Worm (Caenorhabditis elegans): ENCODE measurements around the gene fbxb-59.

Gene fbxb-59

DNA sequence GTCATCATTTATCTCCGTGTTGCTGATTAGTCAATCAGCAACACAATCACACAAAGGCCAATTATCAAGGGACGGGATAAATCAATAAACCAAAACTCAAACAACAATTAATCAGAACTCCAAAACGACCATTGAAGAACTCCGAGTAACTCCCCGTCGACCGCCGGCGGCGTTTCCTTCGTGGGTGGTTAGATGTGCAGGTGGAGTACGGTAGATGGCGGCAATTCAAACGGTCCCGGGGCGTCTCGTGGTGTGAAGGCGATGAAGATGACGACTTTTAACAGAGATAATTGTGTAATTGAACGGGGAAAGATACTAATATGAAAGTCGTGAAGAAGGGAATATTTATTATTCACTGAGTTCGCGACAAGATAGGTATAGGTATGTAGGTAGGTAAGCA is 24.4 kb downstream of the fbxb-59 start:
- TF ChIP-seq tra-1 (GFP tag; IDR thresholded peaks at IDR 0.05) = peak; percentile 98

DNA sequence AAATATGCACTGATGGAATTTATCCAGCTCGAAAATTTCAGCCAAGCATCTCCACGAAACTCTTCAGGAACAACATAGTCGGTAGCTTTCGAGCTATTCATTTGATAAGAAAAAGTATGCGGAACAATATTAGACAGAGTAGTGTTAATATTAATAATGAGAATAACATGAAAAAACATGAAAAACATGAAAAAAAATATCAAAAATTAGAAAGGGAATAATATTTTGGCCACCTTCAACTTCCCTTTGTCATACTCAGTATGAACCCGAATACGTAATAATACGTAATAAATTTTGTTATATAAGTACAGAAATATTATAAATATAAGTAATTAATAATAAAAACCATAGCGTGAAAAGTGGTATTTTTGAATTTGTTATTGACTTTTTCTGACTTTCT is 34.0 kb downstream of the fbxb-59 start, which contains the start of gene srw-39:
Gene srw-39 (minus strand): TSS at position 101 of the 400 bp plus-strand sequence.
- no peak for TF ChIP-seq F37D6.2 (tag; optimal IDR thresholded peaks at IDR 0.05)
- TF ChIP-seq lin-15B (tag; optimal IDR thresholded peaks at IDR 0.05) = no peak
- no peak for TF ChIP-seq daf-16 (GFP tag; optimal IDR thresholded peaks at IDR 0.05)
- TF ChIP-seq daf-16 (tag; optimal IDR thresholded peaks at IDR 0.05) = no peak
- no peak for TF ChIP-seq tra-1 (GFP tag; IDR thresholded peaks at IDR 0.05)
- no peak for TF ChIP-seq lin-1 (GFP tag; IDR thresholded peaks at IDR 0.05)
- TF ChIP-seq ceh-82 (tag; optimal IDR thresholded peaks at IDR 0.05) = no peak
- TF ChIP-seq F10B5.3 (tag; optimal IDR thresholded peaks at IDR 0.05) = no peak

DNA sequence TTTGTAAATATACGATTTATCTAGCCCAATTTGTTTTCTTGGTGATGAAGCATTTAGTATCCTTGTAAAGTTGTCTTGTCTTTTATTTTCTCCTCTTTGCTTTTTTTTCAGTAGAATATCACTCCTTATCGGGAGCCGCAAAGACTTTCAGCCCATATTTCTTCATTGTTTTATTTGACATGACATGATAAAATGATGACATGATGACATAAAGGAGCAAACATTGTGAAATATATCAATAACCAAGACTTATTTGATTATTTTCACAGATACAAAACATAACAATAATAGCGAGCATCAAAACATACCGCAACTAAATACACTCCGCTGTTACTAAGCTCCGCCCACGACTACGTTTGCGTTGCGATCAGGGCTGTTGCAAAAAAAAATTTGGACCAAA is 40.2 kb downstream of the fbxb-59 start:
- TF ChIP-seq dve-1 (tag; optimal IDR thresholded peaks at IDR 0.05; ENCODE audit: insufficient read depth) (peak; percentile 71), pqm-1 (tag; optimal IDR thresholded peaks at IDR 0.05) (peak; percentile 16), aha-1 (tag) (peak; percentile 57), fkh-10 (GFP tag; optimal IDR thresholded peaks at IDR 0.05) (no peak), daf-16 (GFP tag; optimal IDR thresholded peaks at IDR 0.05) (no peak), daf-16 (tag; optimal IDR thresholded peaks at IDR 0.05) (peak; percentile 85), ceh-82 (tag; optimal IDR thresholded peaks at IDR 0.05) (no peak), tra-1 (GFP tag; IDR thresholded peaks at IDR 0.05) (no peak), lir-3 (tag; optimal IDR thresholded peaks at IDR 0.05) (no peak)

DNA sequence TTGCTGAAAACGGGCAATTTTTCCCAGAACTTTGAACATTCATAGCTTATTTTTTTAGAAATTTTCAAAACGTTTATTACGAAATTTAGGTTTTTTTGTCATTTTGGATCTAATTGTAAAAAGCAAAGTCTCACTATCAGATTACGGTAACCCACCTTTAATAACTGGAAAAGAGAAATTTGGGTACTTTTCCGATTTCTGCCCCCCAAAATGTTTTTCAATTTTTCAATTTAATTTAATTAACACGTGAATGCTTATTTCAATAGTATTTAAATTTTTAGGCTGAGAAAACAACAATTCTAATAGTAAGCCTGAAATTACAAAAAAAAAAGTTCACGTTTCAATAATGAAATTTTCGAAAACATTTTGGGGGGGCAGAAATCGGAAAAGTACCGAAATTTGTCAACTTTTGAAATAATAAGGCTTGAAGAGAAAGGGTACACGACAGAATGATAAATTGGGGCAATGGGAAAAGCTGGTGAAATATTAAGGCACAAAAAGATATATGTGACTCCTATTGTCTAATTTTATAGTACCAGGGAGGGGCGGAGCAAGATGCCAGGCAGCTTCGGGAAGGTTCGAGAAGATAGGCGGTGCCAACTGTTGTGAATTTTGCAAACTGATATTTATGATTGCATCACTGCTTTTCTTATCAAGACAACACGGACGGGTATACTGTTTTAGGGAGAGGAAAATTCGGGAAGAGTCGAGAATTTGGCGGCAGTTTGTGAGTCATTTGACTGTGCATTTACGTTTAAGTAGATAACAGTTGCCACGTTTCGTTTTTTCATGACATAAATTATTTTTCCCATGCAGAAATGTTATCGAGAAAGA is 41.7 kb downstream of the fbxb-59 start, which contains the start of gene F19B2.5:
Gene F19B2.5 (minus strand): TSS at position 107 of the 834 bp plus-strand sequence.
- TF ChIP-seq nhr-77 (tag; optimal IDR thresholded peaks at IDR 0.05) (peak; percentile 49), php-3 (GFP tag; IDR thresholded peaks at IDR 0.05) (peak; percentile 97), ama-1 (optimal IDR thresholded peaks at IDR 0.05) (peak; percentile 88), fkh-10 (GFP tag; optimal IDR thresholded peaks at IDR 0.05) (no peak), ztf-7 (tag; optimal IDR thresholded peaks at IDR 0.05) (peak; percentile 25), dmd-9 (GFP tag; IDR thresholded peaks at IDR 0.05) (peak; percentile 49; the same call in 1 of the 2 replicates), T26A8.4 (GFP tag; IDR thresholded peaks at IDR 0.05) (peak; percentile 74), mes-2 (tag; optimal IDR thresholded peaks at IDR 0.05; ENCODE audit: poor library complexity, severe bottlenecking) (no peak), nhr-76 (tag; optimal IDR thresholded peaks at IDR 0.05) (no peak), zag-1 (tag; optimal IDR thresholded peaks at IDR 0.05) (no peak), nhr-42 (GFP tag; IDR thresholded peaks at IDR 0.05) (0 out of 2 replicates have a peak, but pooled peaks have one; percentile 53), rbr-2 (tag; optimal IDR thresholded peaks at IDR 0.05) (no peak), nhr-25 (tag; optimal IDR thresholded peaks at IDR 0.05; ENCODE audit: borderline replicate concordance, insufficient read depth) (no peak), dmd-8 (GFP tag; IDR thresholded peaks at IDR 0.05) (no peak), daf-16 (GFP tag; optimal IDR thresholded peaks at IDR 0.05) (peak in 1 of 2 experiments; percentile 97), daf-16 (tag; optimal IDR thresholded peaks at IDR 0.05) (peak; percentile 99), lin-38 (GFP tag; IDR thresholded peaks at IDR 0.05) (no peak; the same call in 1 of the 2 replicates), spr-3 (GFP tag; optimal IDR thresholded peaks at IDR 0.05) (no peak), Y105C5A.15 (GFP tag; IDR thresholded peaks at IDR 0.05) (no peak), aha-1 (tag) (peak; percentile 92), dmd-6 (GFP tag; IDR thresholded peaks at IDR 0.05) (peak; percentile 83), lir-3 (tag; optimal IDR thresholded peaks at IDR 0.05) (no peak), madf-9 (GFP tag; conservative IDR thresholded peaks at IDR 0.05) (0 out of 2 replicates have a peak, but pooled peaks have one; percentile 13), F37D6.2 (tag; optimal IDR thresholded peaks at IDR 0.05) (no peak), saeg-2 (GFP tag; IDR thresholded peaks at IDR 0.05) (peak; percentile 87; the same call in 1 of the 2 replicates), nhr-28 (tag; optimal IDR thresholded peaks at IDR 0.05) (peak; percentile 62), snpc-4 (tag; optimal IDR thresholded peaks at IDR 0.05) (no peak), mep-1 (tag; optimal IDR thresholded peaks at IDR 0.05) (peak; percentile 6), zfp-3 (GFP tag; conservative IDR thresholded peaks at IDR 0.05) (peak; percentile 73; the same call in 1 of the 2 replicates), pha-4 (GFP tag; IDR thresholded peaks at IDR 0.05) (0 out of 2 replicates have a peak, but pooled peaks have one; percentile 50), pha-4 (tag; optimal IDR thresholded peaks at IDR 0.05) (no peak), F49E8.2 (tag; optimal IDR thresholded peaks at IDR 0.05; ENCODE audit: borderline replicate concordance) (no peak), nhr-111 (GFP tag; optimal IDR thresholded peaks at IDR 0.05) (no peak), dpl-1 (GFP tag; optimal IDR thresholded peaks at IDR 0.05) (peak; percentile 26), jun-1 (tag; optimal IDR thresholded peaks at IDR 0.05) (peak; percentile 66), dve-1 (tag; optimal IDR thresholded peaks at IDR 0.05; ENCODE audit: insufficient read depth) (peak; percentile 97)

Measured in whole organism, L4 larva.